Worm (Caenorhabditis elegans) whole organism, mixed stage, embryonic: ENCODE data around the gene clec-122.

Source experiments
- bed-3 ChIP-seq: fragments of 200-800 bp; sonication (Bioruptor generic); optimal IDR thresholded peaks from 3 replicates; lab custom pipeline; 2018; ENCODE audit warnings: mild to moderate bottlenecking, missing genetic modification characterization, moderate library complexity, missing compliant biosample characterization
- ceh-39 ChIP-seq: fragments of 150-350 bp; optimal IDR thresholded peaks from 2 replicates; lab custom pipeline; 2014; ENCODE audit warnings: missing biosample characterization, missing genetic modification characterization
- ceh-43 ChIP-seq: fragments of 200-800 bp; sonication (Bioruptor generic); optimal IDR thresholded peaks from 2 replicates; lab custom pipeline; 2018; ENCODE audit warnings: mild to moderate bottlenecking, missing genetic modification characterization, moderate library complexity, missing compliant biosample characterization
- ceh-83 ChIP-seq: fragments of 200-800 bp; sonication (Bioruptor generic); optimal IDR thresholded peaks from 2 replicates; lab custom pipeline; 2018; ENCODE audit warnings: mild to moderate bottlenecking, missing genetic modification characterization, missing compliant biosample characterization
- ces-1 ChIP-seq: fragments of 150-350 bp; optimal IDR thresholded peaks from 2 replicates; lab custom pipeline; 2014; ENCODE audit warnings: missing biosample characterization, missing genetic modification reagents, missing genetic modification characterization
- drap-1 ChIP-seq: fragments of 200-800 bp; sonication (Bioruptor generic); optimal IDR thresholded peaks from 3 replicates; lab custom pipeline; 2018; ENCODE audit warnings: mild to moderate bottlenecking, missing genetic modification characterization, missing compliant biosample characterization
- elt-1 ChIP-seq: sonication (generic microtip); optimal IDR thresholded peaks from 2 replicates; lab custom pipeline; 2017; ENCODE audit warnings: missing genetic modification characterization, mild to moderate bottlenecking, missing compliant biosample characterization, antibody characterized with exemption, moderate library complexity, borderline replicate concordance; ENCODE audit not compliant: insufficient read depth
- elt-3 ChIP-seq: fragments of 150-350 bp; optimal IDR thresholded peaks from 2 replicates; lab custom pipeline; 2014; ENCODE audit warnings: missing biosample characterization, missing genetic modification characterization
- flh-1 ChIP-seq: fragments of 200-800 bp; sonication (Bioruptor generic); optimal IDR thresholded peaks from 2 replicates; lab custom pipeline; 2018; ENCODE audit warnings: mild to moderate bottlenecking, missing genetic modification characterization, moderate library complexity, missing compliant biosample characterization
- ham-2 ChIP-seq: fragments of 200-800 bp; sonication (Bioruptor generic); optimal IDR thresholded peaks from 2 replicates; lab custom pipeline; 2018; ENCODE audit warnings: mild to moderate bottlenecking, missing genetic modification characterization, missing compliant biosample characterization
- hlh-1 ChIP-seq: fragments of 150-350 bp; optimal IDR thresholded peaks from 2 replicates; lab custom pipeline; 2014; ENCODE audit warnings: missing biosample characterization, missing genetic modification reagents, missing genetic modification characterization
- lin-13 ChIP-seq: fragments of 150-350 bp; optimal IDR thresholded peaks from 2 replicates; lab custom pipeline; 2014; ENCODE audit warnings: missing biosample characterization, missing genetic modification characterization
- lin-32 ChIP-seq: fragments of 200-800 bp; sonication (Bioruptor generic); optimal IDR thresholded peaks from 2 replicates; lab custom pipeline; 2018; ENCODE audit warnings: mild to moderate bottlenecking, missing genetic modification characterization, missing compliant biosample characterization
- lsy-2 ChIP-seq: fragments of 150-350 bp; optimal IDR thresholded peaks from 2 replicates; lab custom pipeline; 2014; ENCODE audit warnings: missing biosample characterization, missing genetic modification characterization
- mab-5 ChIP-seq: fragments of 150-350 bp; optimal IDR thresholded peaks from 2 replicates; lab custom pipeline; 2014; ENCODE audit warnings: missing biosample characterization, missing genetic modification characterization
- mep-1 ChIP-seq: fragments of 150-350 bp; optimal IDR thresholded peaks from 2 replicates; lab custom pipeline; 2017; ENCODE audit warnings: missing biosample characterization, missing genetic modification reagents, missing genetic modification characterization, inconsistent platforms
- mls-2 ChIP-seq: sonication (generic microtip); optimal IDR thresholded peaks from 2 replicates; lab custom pipeline; 2016; ENCODE audit warnings: mild to moderate bottlenecking, missing genetic modification characterization, moderate library complexity, missing compliant biosample characterization
- nhr-12 ChIP-seq: fragments of 150-350 bp; optimal IDR thresholded peaks from 2 replicates; lab custom pipeline; 2014; ENCODE audit warnings: missing biosample characterization, missing genetic modification characterization
- nhr-2 ChIP-seq: fragments of 150-350 bp; optimal IDR thresholded peaks from 2 replicates; lab custom pipeline; 2014; ENCODE audit warnings: missing biosample characterization, missing genetic modification characterization
- nhr-237 ChIP-seq: fragments of 150-350 bp; optimal IDR thresholded peaks from 2 replicates; lab custom pipeline; 2014; ENCODE audit warnings: missing biosample characterization, missing genetic modification characterization
- pha-4 ChIP-seq: fragments of 150-350 bp; optimal IDR thresholded peaks from 2 replicates; lab custom pipeline; 2018; ENCODE audit warnings: missing biosample characterization, missing genetic modification reagents, missing genetic modification characterization
- sem-2 ChIP-seq: fragments of 200-800 bp; sonication (Bioruptor generic); optimal IDR thresholded peaks from 2 replicates; lab custom pipeline; 2018; ENCODE audit warnings: mild to moderate bottlenecking, missing genetic modification characterization, missing compliant biosample characterization
- snpc-4 ChIP-seq: fragments of 150-350 bp; optimal IDR thresholded peaks from 2 replicates; lab custom pipeline; 2014; ENCODE audit warnings: missing biosample characterization, missing genetic modification characterization
- sptf-1 ChIP-seq: sonication (generic microtip); optimal IDR thresholded peaks from 2 replicates; lab custom pipeline; 2017; ENCODE audit warnings: mild to moderate bottlenecking, missing genetic modification characterization, moderate library complexity, missing compliant biosample characterization
- tbx-8 ChIP-seq: fragments of 200-800 bp; sonication (Bioruptor generic); optimal IDR thresholded peaks from 2 replicates; lab custom pipeline; 2018; ENCODE audit warnings: mild to moderate bottlenecking, missing genetic modification characterization, moderate library complexity, missing compliant biosample characterization
- unc-120 ChIP-seq: sonication (generic microtip); optimal IDR thresholded peaks from 2 replicates; lab custom pipeline; 2017; ENCODE audit warnings: missing genetic modification characterization, missing compliant biosample characterization; ENCODE audit not compliant: poor library complexity, severe bottlenecking
- unc-39 ChIP-seq: fragments of 150-350 bp; optimal IDR thresholded peaks from 2 replicates; lab custom pipeline; 2014; ENCODE audit warnings: missing biosample characterization, missing genetic modification characterization
- unc-62 ChIP-seq: fragments of 150-350 bp; optimal IDR thresholded peaks from 2 replicates; lab custom pipeline; 2014; ENCODE audit warnings: missing biosample characterization, missing genetic modification reagents, missing genetic modification characterization
- zip-8 ChIP-seq: fragments of 150-350 bp; optimal IDR thresholded peaks from 2 replicates; lab custom pipeline; 2014; ENCODE audit warnings: missing biosample characterization, missing genetic modification characterization
- ztf-11 ChIP-seq: fragments of 150-350 bp; optimal IDR thresholded peaks from 2 replicates; lab custom pipeline; 2014; ENCODE audit warnings: missing biosample characterization, missing genetic modification characterization

clec-122 gene

ce11 chrII:3117471-3117870, 11.6 kb downstream of the clec-122 start, which contains the start of gene T10D4.7:
Gene T10D4.7, plus strand, starts transcription at chrII:3117771.
- no peak for TF ChIP-seq sem-2 (GFP tag; lab: Kevin White, UChicago)
- TF ChIP-seq drap-1 (GFP tag; lab: Kevin White, UChicago) = no peak
- no peak for TF ChIP-seq ceh-39 (tag; lab: Kevin White, UChicago)
- no peak for TF ChIP-seq ces-1
- no peak for TF ChIP-seq unc-62 (GFP tag; lab: Kevin White, UChicago)
- TF ChIP-seq lin-13 (tag; lab: Kevin White, UChicago) = no peak
- no peak for TF ChIP-seq snpc-4 (tag; lab: Kevin White, UChicago)
- no peak for TF ChIP-seq elt-1 (tag; lab: Kevin White, UChicago)
- no peak for TF ChIP-seq hlh-1 (tag; lab: Kevin White, UChicago)
- no peak for TF ChIP-seq unc-120 (tag; lab: Kevin White, UChicago)
- no peak for TF ChIP-seq nhr-12
- no peak for TF ChIP-seq bed-3 (GFP tag; lab: Kevin White, UChicago)
- no peak for TF ChIP-seq mep-1 (tag; lab: Kevin White, UChicago)
- no peak for TF ChIP-seq elt-3 (tag; lab: Kevin White, UChicago)

- no peak for TF ChIP-seq unc-120 (tag; lab: Kevin White, UChicago)
- no peak for TF ChIP-seq snpc-4 (tag; lab: Kevin White, UChicago)
- no peak for TF ChIP-seq ces-1
- no peak for TF ChIP-seq ham-2 (GFP tag; lab: Kevin White, UChicago)
- TF ChIP-seq pha-4 (tag; lab: Kevin White, UChicago) = peak; percentile 33
- TF ChIP-seq mab-5 (tag; lab: Kevin White, UChicago) = no peak
- TF ChIP-seq ceh-83 (GFP tag; lab: Kevin White, UChicago) = no peak
- no peak for TF ChIP-seq zip-8 (tag; lab: Kevin White, UChicago)
- TF ChIP-seq nhr-12 = no peak
- TF ChIP-seq ceh-43 (GFP tag; lab: Kevin White, UChicago) = no peak
- TF ChIP-seq sptf-1 (tag; lab: Kevin White, UChicago) = peak; percentile 30
- no peak for TF ChIP-seq lin-32 (GFP tag; lab: Kevin White, UChicago)
- no peak for TF ChIP-seq unc-39 (tag; lab: Kevin White, UChicago)
- TF ChIP-seq mls-2 (tag; lab: Kevin White, UChicago) = no peak
- no peak for TF ChIP-seq flh-1 (GFP tag; lab: Kevin White, UChicago)
- TF ChIP-seq unc-62 (GFP tag; lab: Kevin White, UChicago) = peak; percentile 28
- TF ChIP-seq sem-2 (GFP tag; lab: Kevin White, UChicago) = no peak
- peak; percentile 9 for TF ChIP-seq ceh-39 (tag; lab: Kevin White, UChicago)
- no peak for TF ChIP-seq ztf-11 (tag; lab: Kevin White, UChicago)
- TF ChIP-seq hlh-1 (tag; lab: Kevin White, UChicago) = peak; percentile 18
- no peak for TF ChIP-seq nhr-2 (tag; lab: Kevin White, UChicago)
- no peak for TF ChIP-seq tbx-8 (GFP tag; lab: Kevin White, UChicago)
- peak; percentile 53 for TF ChIP-seq mep-1 (tag; lab: Kevin White, UChicago)
- TF ChIP-seq lin-13 (tag; lab: Kevin White, UChicago) = peak; percentile 17
- no peak for TF ChIP-seq lsy-2 (tag; lab: Kevin White, UChicago)
- TF ChIP-seq, all 35 proteins: peak for 7
Observed at ce11 chrII:3118907-3119382, 13.1 kb downstream of the clec-122 start, which contains the start of gene T10D4.6. Gene T10D4.6, plus strand, starts transcription at chrII:3119332.

ce11 chrII:3123206-3123605, 17.3 kb downstream of the clec-122 start, which contains the start of gene srh-71:
Gene srh-71, plus strand, starts transcription at chrII:3123506.
- TF ChIP-seq nhr-237 (no peak), sem-2 (GFP tag; lab: Kevin White, UChicago) (no peak), unc-39 (tag; lab: Kevin White, UChicago) (no peak), mep-1 (tag; lab: Kevin White, UChicago) (no peak), elt-1 (tag; lab: Kevin White, UChicago) (no peak), ceh-39 (tag; lab: Kevin White, UChicago) (no peak), nhr-12 (no peak), lsy-2 (tag; lab: Kevin White, UChicago) (no peak), sptf-1 (tag; lab: Kevin White, UChicago) (no peak), ceh-83 (GFP tag; lab: Kevin White, UChicago) (no peak), mls-2 (tag; lab: Kevin White, UChicago) (no peak), unc-62 (GFP tag; lab: Kevin White, UChicago) (no peak), ztf-11 (tag; lab: Kevin White, UChicago) (no peak)

- TF ChIP-seq ceh-39 (tag; lab: Kevin White, UChicago) (no peak), ceh-43 (GFP tag; lab: Kevin White, UChicago) (no peak), unc-62 (GFP tag; lab: Kevin White, UChicago) (no peak), flh-1 (GFP tag; lab: Kevin White, UChicago) (no peak), lin-32 (GFP tag; lab: Kevin White, UChicago) (no peak), mab-5 (tag; lab: Kevin White, UChicago) (no peak), lsy-2 (tag; lab: Kevin White, UChicago) (no peak), mep-1 (tag; lab: Kevin White, UChicago) (no peak), elt-3 (tag; lab: Kevin White, UChicago) (no peak), sem-2 (GFP tag; lab: Kevin White, UChicago) (no peak), unc-39 (tag; lab: Kevin White, UChicago) (no peak), mls-2 (tag; lab: Kevin White, UChicago) (no peak), ceh-83 (GFP tag; lab: Kevin White, UChicago) (no peak), zip-8 (tag; lab: Kevin White, UChicago) (no peak), nhr-237 (no peak), elt-1 (tag; lab: Kevin White, UChicago) (no peak)
Observed at ce11 chrII:3126341-3126740, 20.5 kb downstream of the clec-122 start, which contains the start of gene ins-19. Gene ins-19, minus strand, starts transcription at chrII:3126441.
